Fruit fly (Drosophila melanogaster): ENCODE data around the gene MME1.

DNA sequence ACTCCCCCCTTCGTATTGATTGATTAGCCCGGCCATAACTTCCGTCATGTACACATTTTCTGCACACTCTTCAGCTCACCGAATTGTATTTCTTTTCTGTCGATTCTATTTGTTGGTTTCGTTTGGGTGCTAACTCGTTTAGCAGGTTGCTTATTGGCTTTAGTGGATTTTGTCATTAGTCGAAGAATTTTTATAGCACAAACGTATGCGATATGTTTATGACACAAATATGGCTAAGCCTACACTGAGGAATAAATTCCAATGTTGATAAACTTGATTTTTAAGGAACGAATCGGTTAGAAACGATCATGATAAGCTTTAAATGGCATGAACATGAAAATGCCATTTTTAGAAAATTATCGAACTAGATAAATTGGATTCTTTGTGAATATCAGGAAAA is 28.6 kb upstream of the MME1 start:
- no peak for TF ChIP-seq Ets98B (GFP tag; IDR thresholded peaks at IDR 0.05)
- TF ChIP-seq CG32121 (GFP tag; IDR thresholded peaks at IDR 0.05): no peak

Data from whole organism, pupa.